Fruit fly (Drosophila melanogaster) whole organism, prepupa: ENCODE data around the gene CG31898.

ENCODE experiments used
- CG10631 ChIP-seq: fragments of 200-800 bp; sonication (Bioruptor generic); optimal IDR thresholded peaks from 2 replicates; lab custom pipeline; 2016; ENCODE audit warnings: missing biosample characterization, missing genetic modification characterization
- CG8119 ChIP-seq: fragments of 200-800 bp; sonication (Bioruptor generic); IDR thresholded peaks from 3 replicates; pipeline ENCODE4 v1.3.6; 2022; ENCODE audit warnings: missing biosample characterization, missing genetic modification characterization
- CG9139 ChIP-seq: fragments of 200-800 bp; sonication (Bioruptor generic); optimal IDR thresholded peaks from 3 replicates; lab custom pipeline; 2017; ENCODE audit warnings: missing biosample characterization, mild to moderate bottlenecking, missing genetic modification characterization
- Ets21C ChIP-seq: fragments of 200-800 bp; sonication (Bioruptor generic); optimal IDR thresholded peaks from 3 replicates; lab custom pipeline; 2016; ENCODE audit warnings: missing biosample characterization, missing genetic modification characterization
- Hr38 ChIP-seq: sonication (Bioruptor generic); optimal IDR thresholded peaks from 2 replicates; lab custom pipeline; 2016; ENCODE audit warnings: missing biosample characterization, missing genetic modification characterization
- Hr39 ChIP-seq: fragments of 200-800 bp; sonication (Bioruptor generic); optimal IDR thresholded peaks from 2 replicates; lab custom pipeline; 2016; ENCODE audit warnings: missing biosample characterization, missing genetic modification characterization
- Hr4 ChIP-seq: fragments of 200-800 bp; sonication (Bioruptor generic); optimal IDR thresholded peaks from 3 replicates; lab custom pipeline; 2016; ENCODE audit warnings: missing biosample characterization, missing genetic modification characterization
- OdsH ChIP-seq: fragments of 200-800 bp; sonication (Bioruptor generic); optimal IDR thresholded peaks from 3 replicates; lab custom pipeline; 2016; ENCODE audit warnings: missing biosample characterization, missing genetic modification characterization
- fd59A ChIP-seq: fragments of 200-800 bp; sonication (Bioruptor generic); optimal IDR thresholded peaks from 2 replicates; lab custom pipeline; 2017; ENCODE audit warnings: missing biosample characterization, mild to moderate bottlenecking, missing genetic modification characterization, missing genetic modification reagents
- lz ChIP-seq: fragments of 200-800 bp; sonication (Bioruptor generic); optimal IDR thresholded peaks from 3 replicates; lab custom pipeline; 2016; ENCODE audit warnings: missing biosample characterization, missing genetic modification characterization
- salr ChIP-seq, 2 experiments: fragments of 200-800 bp; sonication (Bioruptor generic); optimal IDR thresholded peaks; 3 replicates each; lab custom pipeline; 2016 to 2018; ENCODE audit warnings: missing biosample characterization in 2 of 2, missing genetic modification characterization in 2 of 2, mild to moderate bottlenecking in 1 of 2
- spab ChIP-seq: fragments of 200-800 bp; sonication (Bioruptor generic); optimal IDR thresholded peaks from 2 replicates; lab custom pipeline; 2017; ENCODE audit warnings: missing biosample characterization, mild to moderate bottlenecking, missing genetic modification characterization, missing genetic modification reagents
- svp ChIP-seq: fragments of 200-800 bp; sonication (Bioruptor generic); peaks from one replicate; lab custom pipeline; 2016; ENCODE audit warnings: missing biosample characterization, missing genetic modification characterization

- TF ChIP-seq salr (GFP tag; optimal IDR thresholded peaks at IDR 0.05; lab: Kevin White, UChicago), result peak in 1 of 2 experiments; percentile 52
- peak; percentile 85 for TF ChIP-seq svp
- peak; percentile 80 for TF ChIP-seq Hr4 (GFP tag; lab: Kevin White, UChicago)
- peak; percentile 69 for TF ChIP-seq OdsH (GFP tag; lab: Kevin White, UChicago)
- peak; percentile 40 for TF ChIP-seq Ets21C (GFP tag; lab: Kevin White, UChicago)
- no peak for TF ChIP-seq CG9139 (GFP tag; lab: Kevin White, UChicago)
- TF ChIP-seq CG10631, result peak; percentile 42
- peak; percentile 46 for TF ChIP-seq lz (GFP tag; lab: Kevin White, UChicago)
- TF ChIP-seq Hr38, result no peak
- TF ChIP-seq Hr39 (GFP tag; lab: Kevin White, UChicago), result peak; percentile 68
- no peak; the same call in 1 of the 3 replicates for TF ChIP-seq CG8119 (GFP tag; lab: Robert Waterston, UW)
- peak; percentile 57 for TF ChIP-seq fd59A (GFP tag; lab: Kevin White, UChicago)
- peak; percentile 46 for TF ChIP-seq spab
Observed at dm6 chr2L:8361204-8361952, 38.8 kb upstream of the CG31898 start.
